Worm (Caenorhabditis elegans) whole organism, late embryonic: ENCODE data around the gene C46C11.3.

Experiments
- C08G9.2 ChIP-seq: sonication (generic microtip); optimal IDR thresholded peaks from 2 replicates; lab custom pipeline; 2016; ENCODE audit warnings: mild to moderate bottlenecking, missing genetic modification characterization, moderate library complexity, missing compliant biosample characterization
- F13H6.1 ChIP-seq: sonication (generic microtip); optimal IDR thresholded peaks from 2 replicates; lab custom pipeline; 2016; ENCODE audit warnings: missing genetic modification characterization, missing compliant biosample characterization
- K02D7.2 ChIP-seq: sonication (generic microtip); optimal IDR thresholded peaks from 2 replicates; lab custom pipeline; 2017; ENCODE audit warnings: mild to moderate bottlenecking, missing genetic modification characterization, missing compliant biosample characterization
- Y22D7AL.16 ChIP-seq: sonication (generic microtip); optimal IDR thresholded peaks from 2 replicates; lab custom pipeline; 2016; ENCODE audit warnings: missing genetic modification characterization, missing compliant biosample characterization
- ceh-14 ChIP-seq: sonication (generic microtip); optimal IDR thresholded peaks from 2 replicates; lab custom pipeline; 2016; ENCODE audit warnings: missing genotype, missing genetic modification characterization, missing compliant biosample characterization
- ceh-18 ChIP-seq: sonication (generic microtip); optimal IDR thresholded peaks from 2 replicates; lab custom pipeline; 2016; ENCODE audit warnings: missing genetic modification characterization, missing compliant biosample characterization
- ceh-19 ChIP-seq: fragments of 200-800 bp; sonication (Bioruptor generic); optimal IDR thresholded peaks from 2 replicates; lab custom pipeline; 2018; ENCODE audit warnings: mild to moderate bottlenecking, missing genetic modification characterization, missing compliant biosample characterization
- ceh-22 ChIP-seq: sonication (generic microtip); optimal IDR thresholded peaks from 2 replicates; lab custom pipeline; 2017; ENCODE audit warnings: missing biosample characterization, missing genetic modification characterization
- ceh-24 ChIP-seq: sonication (generic microtip); optimal IDR thresholded peaks from 2 replicates; lab custom pipeline; 2016; ENCODE audit warnings: mild to moderate bottlenecking, missing genetic modification characterization, missing compliant biosample characterization
- ceh-31 ChIP-seq: sonication (generic microtip); optimal IDR thresholded peaks from 2 replicates; lab custom pipeline; 2016; ENCODE audit warnings: missing genetic modification characterization, missing compliant biosample characterization
- ceh-34 ChIP-seq: sonication (generic microtip); optimal IDR thresholded peaks from 2 replicates; lab custom pipeline; 2016; ENCODE audit warnings: mild to moderate bottlenecking, missing genetic modification characterization, missing compliant biosample characterization
- ceh-45 ChIP-seq: fragments of 200-800 bp; sonication (Bioruptor generic); IDR thresholded peaks from 2 replicates; pipeline ENCODE4 v1.3.6; 2022; ENCODE audit warnings: missing genetic modification reagents, missing genetic modification characterization, missing compliant biosample characterization
- ceh-48 ChIP-seq: sonication (generic microtip); optimal IDR thresholded peaks from 2 replicates; lab custom pipeline; 2016; ENCODE audit warnings: missing genetic modification characterization, inconsistent platforms, missing compliant biosample characterization
- ceh-6 ChIP-seq: fragments of 200-800 bp; sonication (Bioruptor generic); optimal IDR thresholded peaks from 2 replicates; lab custom pipeline; 2018; ENCODE audit warnings: mild to moderate bottlenecking, missing genetic modification characterization, missing compliant biosample characterization
- eyg-1 ChIP-seq: sonication (generic microtip); optimal IDR thresholded peaks from 2 replicates; lab custom pipeline; 2016; ENCODE audit warnings: missing genotype, missing genetic modification characterization, missing compliant biosample characterization
- fax-1 ChIP-seq: sonication (generic microtip); optimal IDR thresholded peaks from 2 replicates; lab custom pipeline; 2016; ENCODE audit warnings: missing genotype, missing genetic modification characterization, missing compliant biosample characterization
- fkh-10 ChIP-seq: fragments of 150-350 bp; optimal IDR thresholded peaks from 2 replicates; lab custom pipeline; 2014; ENCODE audit warnings: missing biosample characterization, missing genetic modification reagents, missing genetic modification characterization
- fkh-6 ChIP-seq: sonication (generic microtip); optimal IDR thresholded peaks from 2 replicates; lab custom pipeline; 2016; ENCODE audit warnings: missing genetic modification characterization, missing compliant biosample characterization
- gmeb-2 ChIP-seq: sonication (generic microtip); optimal IDR thresholded peaks from 2 replicates; lab custom pipeline; 2016; ENCODE audit warnings: missing genetic modification characterization, inconsistent platforms, missing compliant biosample characterization
- hlh-15 ChIP-seq: sonication (generic microtip); optimal IDR thresholded peaks from 2 replicates; lab custom pipeline; 2016; ENCODE audit warnings: missing genetic modification characterization, missing compliant biosample characterization
- hlh-6 ChIP-seq: sonication (generic microtip); optimal IDR thresholded peaks from 2 replicates; lab custom pipeline; 2016; ENCODE audit warnings: missing genotype, missing genetic modification characterization, missing compliant biosample characterization
- lin-11 ChIP-seq: fragments of 200-800 bp; sonication (Bioruptor generic); optimal IDR thresholded peaks from 2 replicates; lab custom pipeline; 2018; ENCODE audit warnings: mild to moderate bottlenecking, missing genetic modification characterization, missing compliant biosample characterization
- madf-2 ChIP-seq: sonication (generic microtip); optimal IDR thresholded peaks from 2 replicates; lab custom pipeline; 2017; ENCODE audit warnings: missing genetic modification characterization, missing compliant biosample characterization
- pat-9 ChIP-seq: fragments of 200-800 bp; sonication (Bioruptor generic); optimal IDR thresholded peaks from 2 replicates; lab custom pipeline; 2018; ENCODE audit warnings: mild to moderate bottlenecking, missing genetic modification characterization, moderate library complexity, missing compliant biosample characterization
- pax-1 ChIP-seq: fragments of 150-350 bp; optimal IDR thresholded peaks from 2 replicates; lab custom pipeline; 2014; ENCODE audit warnings: missing biosample characterization, missing genetic modification characterization
- pha-2 ChIP-seq: sonication (generic microtip); optimal IDR thresholded peaks from 2 replicates; lab custom pipeline; 2017; ENCODE audit warnings: mild to moderate bottlenecking, missing genetic modification characterization, missing compliant biosample characterization
- pha-4 ChIP-seq: fragments of 150-350 bp; optimal IDR thresholded peaks from 2 replicates; lab custom pipeline; 2018; ENCODE audit warnings: missing biosample characterization, missing genetic modification reagents, missing genetic modification characterization
- pqm-1 ChIP-seq: sonication (generic microtip); optimal IDR thresholded peaks from 2 replicates; lab custom pipeline; 2016; ENCODE audit warnings: missing genetic modification characterization, missing compliant biosample characterization
- pros-1 ChIP-seq: fragments of 150-350 bp; optimal IDR thresholded peaks from 2 replicates; lab custom pipeline; 2014; ENCODE audit warnings: missing biosample characterization, missing genetic modification reagents, missing genetic modification characterization
- ref-2 ChIP-seq: sonication (generic microtip); optimal IDR thresholded peaks from 2 replicates; lab custom pipeline; 2016; ENCODE audit warnings: missing genetic modification characterization, missing compliant biosample characterization
- rnt-1 ChIP-seq: sonication (generic microtip); optimal IDR thresholded peaks from 2 replicates; lab custom pipeline; 2016; ENCODE audit warnings: missing genetic modification characterization, missing compliant biosample characterization
- sdc-2 ChIP-seq: sonication (generic microtip); optimal IDR thresholded peaks from 2 replicates; lab custom pipeline; 2016; ENCODE audit warnings: missing genotype, missing genetic modification characterization, missing compliant biosample characterization
- sox-2 ChIP-seq: fragments of 200-800 bp; sonication (Bioruptor generic); IDR thresholded peaks from 2 replicates; pipeline ENCODE4 v1.3.6; 2022; ENCODE audit warnings: missing genetic modification reagents, missing genetic modification characterization, missing compliant biosample characterization
- sox-4 ChIP-seq: sonication (generic microtip); optimal IDR thresholded peaks from 2 replicates; lab custom pipeline; 2017; ENCODE audit warnings: mild to moderate bottlenecking, missing genetic modification characterization, inconsistent platforms, missing compliant biosample characterization
- syd-9 ChIP-seq: sonication (generic microtip); optimal IDR thresholded peaks from 2 replicates; lab custom pipeline; 2016; ENCODE audit warnings: mild to moderate bottlenecking, missing genetic modification characterization, moderate library complexity, missing compliant biosample characterization
- tbx-7 ChIP-seq: sonication (generic microtip); optimal IDR thresholded peaks from 2 replicates; lab custom pipeline; 2016; ENCODE audit warnings: missing genotype, missing genetic modification characterization, missing compliant biosample characterization
- ttx-3 ChIP-seq: sonication (generic microtip); optimal IDR thresholded peaks from 2 replicates; lab custom pipeline; 2016; ENCODE audit warnings: missing genetic modification reagents, missing genetic modification characterization, missing compliant biosample characterization
- unc-42 ChIP-seq: sonication (generic microtip); optimal IDR thresholded peaks from 2 replicates; lab custom pipeline; 2016; ENCODE audit warnings: missing genotype, missing genetic modification characterization, missing compliant biosample characterization
- unc-55 ChIP-seq: sonication (generic microtip); optimal IDR thresholded peaks from 2 replicates; lab custom pipeline; 2017; ENCODE audit warnings: missing biosample characterization, missing genetic modification reagents, missing genetic modification characterization
- unc-86 ChIP-seq: sonication (generic microtip); optimal IDR thresholded peaks from 2 replicates; lab custom pipeline; 2016; ENCODE audit warnings: missing genetic modification characterization, missing compliant biosample characterization
- zip-5 ChIP-seq: sonication (generic microtip); optimal IDR thresholded peaks from 2 replicates; lab custom pipeline; 2016; ENCODE audit warnings: missing genetic modification characterization, missing compliant biosample characterization

Gene C46C11.3

DNA sequence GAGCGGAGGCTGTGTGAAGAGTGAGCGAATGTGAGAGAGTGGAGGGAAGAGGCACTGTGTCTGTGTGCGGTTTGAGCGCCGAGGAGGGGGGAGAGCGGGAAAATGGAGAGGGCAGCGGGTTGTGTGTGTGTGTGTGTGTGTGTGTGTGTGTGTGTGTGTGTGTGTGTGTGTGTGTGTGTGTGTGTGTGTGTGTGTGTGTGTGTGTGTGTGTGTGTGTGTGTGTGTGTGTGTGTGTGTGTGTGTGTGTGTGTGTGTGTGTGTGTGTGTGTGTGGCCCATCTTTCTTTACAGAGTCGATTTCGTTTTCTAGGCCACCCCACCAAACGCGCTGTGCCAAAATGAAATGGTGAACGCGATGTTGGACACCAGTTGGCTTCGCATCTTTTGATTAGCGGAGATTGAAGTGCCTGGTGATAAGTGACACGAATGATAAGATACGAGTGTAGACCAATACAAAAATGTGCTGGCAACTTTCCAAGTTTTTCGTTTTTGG is 15.7 kb upstream of the C46C11.3 start (continued):
- TF ChIP-seq pat-9 (tag; lab: Kevin White, UChicago) (peak; percentile 86), gmeb-2 (tag; lab: Kevin White, UChicago) (peak; percentile 73), lin-11 (tag; lab: Kevin White, UChicago) (peak; percentile 51), rnt-1 (tag; lab: Kevin White, UChicago) (peak; percentile 56), ceh-6 (GFP tag; lab: Kevin White, UChicago) (peak; percentile 80), sox-4 (tag; lab: Kevin White, UChicago) (peak; percentile 73), ceh-19 (GFP tag; lab: Kevin White, UChicago) (peak; percentile 85), K02D7.2 (tag; lab: Kevin White, UChicago) (peak; percentile 36), ceh-31 (tag; lab: Kevin White, UChicago) (peak; percentile 70), sdc-2 (tag; lab: Kevin White, UChicago) (peak; percentile 51), Y22D7AL.16 (tag; lab: Kevin White, UChicago) (peak; percentile 44), sox-2 (peak; percentile 14; the same call in 1 of the 2 replicates), ceh-48 (tag; lab: Kevin White, UChicago) (peak; percentile 32)

DNA sequence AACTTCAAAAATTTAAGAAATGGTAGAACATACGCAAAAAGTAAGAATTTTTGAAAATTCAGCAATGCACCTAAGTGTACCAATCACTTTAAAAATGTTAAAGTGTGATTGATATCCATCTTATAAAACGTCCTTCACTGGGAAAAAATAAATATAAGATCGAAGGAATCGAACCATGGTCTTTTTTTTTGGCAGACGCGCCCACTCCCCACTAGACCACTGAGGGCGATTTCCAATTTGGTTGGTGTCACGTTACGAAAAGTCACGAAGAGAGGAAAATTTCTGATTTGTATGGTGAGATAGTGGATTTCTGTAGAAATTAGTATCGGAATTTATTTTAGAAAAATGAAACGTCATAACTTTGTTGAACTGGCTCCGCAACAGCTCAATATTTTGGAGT is 14.8 kb upstream of the C46C11.3 start:
- no peak for TF ChIP-seq zip-5
- no peak for TF ChIP-seq fkh-10 (GFP tag; lab: Kevin White, UChicago)
- no peak for TF ChIP-seq pros-1
- no peak for TF ChIP-seq ceh-24 (tag; lab: Kevin White, UChicago)
- TF ChIP-seq unc-55 = no peak
- no peak for TF ChIP-seq tbx-7 (tag; lab: Kevin White, UChicago)
- no peak for TF ChIP-seq pqm-1 (tag; lab: Kevin White, UChicago)
- no peak for TF ChIP-seq lin-11 (tag; lab: Kevin White, UChicago)
- TF ChIP-seq gmeb-2 (tag; lab: Kevin White, UChicago) = no peak
- TF ChIP-seq fax-1 (tag; lab: Kevin White, UChicago) = no peak

DNA sequence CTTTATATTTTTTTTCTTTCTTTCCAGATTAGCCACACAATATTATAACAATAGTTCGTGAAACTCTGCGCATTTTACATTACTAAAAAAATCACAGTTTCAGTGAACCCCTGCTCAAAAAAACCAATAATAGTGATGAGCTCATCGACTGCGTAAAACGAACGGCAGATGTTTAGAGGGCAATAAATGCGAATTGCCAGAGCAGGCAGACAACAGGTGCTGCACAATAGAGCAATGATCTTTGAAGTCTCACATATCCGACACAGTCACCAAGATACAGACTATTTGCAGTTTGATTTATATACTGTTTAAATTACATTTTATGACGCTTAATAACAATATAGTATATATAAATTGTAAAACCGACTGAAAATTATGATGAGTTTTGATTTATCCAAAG is 12.5 kb upstream of the C46C11.3 start:
- TF ChIP-seq pqm-1 (tag; lab: Kevin White, UChicago) (no peak), fkh-6 (no peak), pha-4 (tag; lab: Kevin White, UChicago) (no peak), hlh-15 (tag; lab: Kevin White, UChicago) (no peak), C08G9.2 (tag; lab: Kevin White, UChicago) (no peak), ceh-34 (tag; lab: Kevin White, UChicago) (no peak), ttx-3 (tag; lab: Kevin White, UChicago) (no peak), ceh-18 (no peak), ceh-14 (no peak), ref-2 (tag; lab: Kevin White, UChicago) (no peak), lin-11 (tag; lab: Kevin White, UChicago) (no peak), pha-2 (tag; lab: Kevin White, UChicago) (no peak), sdc-2 (tag; lab: Kevin White, UChicago) (no peak)

DNA sequence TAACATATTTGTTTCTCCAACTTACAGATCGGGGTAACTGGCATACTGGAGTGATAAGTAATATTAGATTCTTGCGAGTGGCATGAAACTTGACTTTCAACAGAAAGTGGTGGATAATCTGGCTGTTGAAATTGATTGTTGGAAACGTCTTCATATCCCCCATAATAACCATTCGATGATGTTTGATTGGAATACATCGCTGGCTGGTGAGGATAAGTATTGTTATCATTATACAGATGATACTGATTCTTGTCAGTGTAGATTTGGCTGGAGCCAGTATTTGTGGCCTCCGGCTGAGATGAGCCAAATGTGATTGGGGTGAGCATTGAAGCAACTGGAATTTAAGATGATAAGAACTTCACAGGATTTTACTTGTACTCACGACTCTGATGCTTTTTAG is 7.1 kb upstream of the C46C11.3 start:
- TF ChIP-seq unc-86 (tag; lab: Kevin White, UChicago) (no peak), sox-2 (no peak), syd-9 (tag; lab: Kevin White, UChicago) (no peak), lin-11 (tag; lab: Kevin White, UChicago) (no peak), hlh-6 (tag; lab: Kevin White, UChicago) (no peak), ceh-22 (tag; lab: Kevin White, UChicago) (no peak), pax-1 (no peak), eyg-1 (tag; lab: Kevin White, UChicago) (no peak), ceh-19 (GFP tag; lab: Kevin White, UChicago) (no peak), ceh-31 (tag; lab: Kevin White, UChicago) (no peak), ttx-3 (tag; lab: Kevin White, UChicago) (no peak), ceh-45 (GFP tag; lab: Robert Waterston, UW) (no peak), unc-42 (tag; lab: Kevin White, UChicago) (no peak), madf-2 (tag; lab: Kevin White, UChicago) (no peak), F13H6.1 (tag; lab: Kevin White, UChicago) (no peak), pha-2 (tag; lab: Kevin White, UChicago) (no peak)
